Worm (Caenorhabditis elegans): ENCODE data around the gene pfs-2.
A peak's percentile ranks its signal among the peaks of the same experiment; 100 is the strongest.

The pfs-2 gene

ce11 chrII:14399595-14399994 lies 41.4 kb downstream of the pfs-2 start (continued):
- peak; percentile 80 to 87 (median 83) for TF ChIP-seq dpl-1 (GFP tag; optimal IDR thresholded peaks at IDR 0.05)
- TF ChIP-seq ceh-90 (tag; optimal IDR thresholded peaks at IDR 0.05): peak; percentile 27
- peak; percentile 94 for TF ChIP-seq nhr-71 (tag; optimal IDR thresholded peaks at IDR 0.05)
- TF ChIP-seq aly-2 (tag; optimal IDR thresholded peaks at IDR 0.05): peak; percentile 39
- TF ChIP-seq lir-3 (tag; optimal IDR thresholded peaks at IDR 0.05; ENCODE audit: poor library complexity): peak; percentile 72
- no peak for TF ChIP-seq elt-2 (tag; optimal IDR thresholded peaks at IDR 0.05)
- TF ChIP-seq nhr-85 (tag): peak; percentile 93
- TF ChIP-seq nhr-47 (tag; optimal IDR thresholded peaks at IDR 0.05): peak; percentile 89
- peak; percentile 60 for TF ChIP-seq lin-39 (tag; optimal IDR thresholded peaks at IDR 0.05)
- TF ChIP-seq blmp-1 (tag; optimal IDR thresholded peaks at IDR 0.05): peak; percentile 75
- TF ChIP-seq irx-1 (tag; optimal IDR thresholded peaks at IDR 0.05): peak; percentile 79
- no peak for TF ChIP-seq egl-27 (tag; optimal IDR thresholded peaks at IDR 0.05)
- TF ChIP-seq pax-3 (tag; optimal IDR thresholded peaks at IDR 0.05): peak; percentile 55
- TF ChIP-seq Y116A8C.19 (tag; optimal IDR thresholded peaks at IDR 0.05; ENCODE audit: borderline replicate concordance): no peak
- no peak for TF ChIP-seq sptf-1 (tag; optimal IDR thresholded peaks at IDR 0.05)
- TF ChIP-seq nhr-84 (tag; optimal IDR thresholded peaks at IDR 0.05): no peak
- TF ChIP-seq nhr-76 (tag; optimal IDR thresholded peaks at IDR 0.05): no peak
- peak; percentile 99 for TF ChIP-seq unc-130 (tag; optimal IDR thresholded peaks at IDR 0.05)
- no peak for TF ChIP-seq ceh-63 (GFP tag; optimal IDR thresholded peaks at IDR 0.05)
- TF ChIP-seq C34B4.2 (tag; optimal IDR thresholded peaks at IDR 0.05): no peak
- TF ChIP-seq snu-23 (GFP tag; optimal IDR thresholded peaks at IDR 0.05): peak; percentile 95
- peak; percentile 84 for TF ChIP-seq snpc-4 (tag; optimal IDR thresholded peaks at IDR 0.05)
- TF ChIP-seq lin-15B (tag; optimal IDR thresholded peaks at IDR 0.05): peak; percentile 93
- peak in 1 of 2 experiments; percentile 48 for TF ChIP-seq ztf-11 (tag; optimal IDR thresholded peaks at IDR 0.05)
- TF ChIP-seq nhr-20 (tag; optimal IDR thresholded peaks at IDR 0.05): peak; percentile 91
- no peak for TF ChIP-seq mab-9 (GFP tag; IDR thresholded peaks at IDR 0.05)
- TF ChIP-seq rnt-1 (tag; optimal IDR thresholded peaks at IDR 0.05): peak; percentile 76
- TF ChIP-seq efl-3 (GFP tag; optimal IDR thresholded peaks at IDR 0.05): no peak
- TF ChIP-seq aha-1 (tag; optimal IDR thresholded peaks at IDR 0.05): no peak
- TF ChIP-seq swsn-7 (tag; optimal IDR thresholded peaks at IDR 0.05): peak; percentile 83
- TF ChIP-seq dsc-1 (tag; optimal IDR thresholded peaks at IDR 0.05): peak; percentile 84
- TF ChIP-seq ceh-8 (GFP tag; optimal IDR thresholded peaks at IDR 0.05): peak; percentile 50
- no peak for TF ChIP-seq unc-30 (tag; optimal IDR thresholded peaks at IDR 0.05)
- peak; percentile 81 for TF ChIP-seq lin-13 (GFP tag; optimal IDR thresholded peaks at IDR 0.05)
- peak; percentile 97 for TF ChIP-seq mep-1 (tag; optimal IDR thresholded peaks at IDR 0.05)
- peak; percentile 88 for TF ChIP-seq xbp-1 (tag; optimal IDR thresholded peaks at IDR 0.05)
- no peak for TF ChIP-seq grh-1 (GFP tag; IDR thresholded peaks at IDR 0.05)
- no peak for TF ChIP-seq C04F5.9 (tag; optimal IDR thresholded peaks at IDR 0.05)
- peak; percentile 34 for TF ChIP-seq ama-1 (optimal IDR thresholded peaks at IDR 0.05)
- TF ChIP-seq ets-5 (GFP tag; IDR thresholded peaks at IDR 0.05): no peak
- peak; percentile 87 to 90 for TF ChIP-seq efl-1 (optimal IDR thresholded peaks at IDR 0.05)
- TF ChIP-seq efl-1 (GFP tag; optimal IDR thresholded peaks at IDR 0.05 in 1 of 2): peak; percentile 84 to 98
- peak; percentile 94 for TF ChIP-seq C16A3.4 (tag; optimal IDR thresholded peaks at IDR 0.05)
- no peak for TF ChIP-seq hlh-17 (GFP tag; optimal IDR thresholded peaks at IDR 0.05; ENCODE audit: borderline replicate concordance)
- peak; percentile 23 to 98 for TF ChIP-seq mdl-1 (tag; optimal IDR thresholded peaks at IDR 0.05)
- peak in 2 of 6 experiments; percentile 45 to 93 for TF ChIP-seq elt-3 (tag; optimal IDR thresholded peaks at IDR 0.05)
- TF ChIP-seq pqm-1 (tag; optimal IDR thresholded peaks at IDR 0.05): no peak
- peak; percentile 74 for TF ChIP-seq isw-1 (GFP tag; IDR thresholded peaks at IDR 0.05)
- no peak for TF ChIP-seq mef-2 (tag; optimal IDR thresholded peaks at IDR 0.05)
